Worm (Caenorhabditis elegans): ENCODE data around the gene skih-2.

DNA sequence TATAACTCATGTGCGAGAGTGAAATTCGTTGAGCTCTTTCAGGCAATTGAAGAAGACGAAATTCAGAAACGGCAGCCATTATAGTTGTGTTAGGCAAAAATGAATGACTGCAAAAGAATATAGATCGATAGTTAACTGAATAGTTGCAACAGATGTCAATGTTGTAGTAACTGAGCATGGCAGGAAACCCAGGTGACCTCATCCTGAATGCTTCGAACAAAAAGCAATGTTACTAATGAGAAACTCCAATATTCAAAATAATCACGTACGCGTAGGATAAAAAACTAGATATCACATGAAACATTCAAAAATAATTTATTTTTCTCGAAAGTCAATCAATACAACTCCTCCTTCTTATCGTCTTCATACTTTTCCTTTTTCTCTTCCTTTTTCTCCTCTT, 20.3 kb upstream of the skih-2 start, which contains the start of gene fbxb-9:
- TF ChIP-seq elt-3 (tag; optimal IDR thresholded peaks at IDR 0.05) (no peak), mdl-1 (tag; optimal IDR thresholded peaks at IDR 0.05) (no peak), nhr-237 (tag; optimal IDR thresholded peaks at IDR 0.05) (no peak), snu-23 (GFP tag; optimal IDR thresholded peaks at IDR 0.05) (no peak), nhr-71 (tag; optimal IDR thresholded peaks at IDR 0.05) (no peak), ceh-82 (tag; optimal IDR thresholded peaks at IDR 0.05) (no peak)

Data from whole organism, L1 larva.